Worm (Caenorhabditis elegans) whole organism, L1 larva: Measurements from ENCODE around the gene srbc-77.

Experiments used
- C04F5.9 ChIP-seq: sonication (generic microtip); optimal IDR thresholded peaks from 2 replicates; lab custom pipeline; 2016; ENCODE audit warnings: missing genetic modification characterization, missing compliant biosample characterization
- ceh-63 ChIP-seq: fragments of 200-800 bp; sonication (Bioruptor generic); optimal IDR thresholded peaks from 2 replicates; lab custom pipeline; 2018; ENCODE audit warnings: mild to moderate bottlenecking, missing genetic modification characterization, missing compliant biosample characterization
- ceh-90 ChIP-seq: sonication (generic microtip); optimal IDR thresholded peaks from 2 replicates; lab custom pipeline; 2016; ENCODE audit warnings: missing genetic modification characterization, missing compliant biosample characterization
- ces-1 ChIP-seq: fragments of 150-350 bp; optimal IDR thresholded peaks from 2 replicates; lab custom pipeline; 2014; ENCODE audit warnings: missing biosample characterization, missing genetic modification reagents, missing genetic modification characterization
- efl-1 ChIP-seq, 4 experiments: fragments of 150-350 bp; optimal IDR thresholded peaks in 3 of 4; peaks in 1 of 4; 1 replicate in 1 of 4; 2 replicates in 3 of 4; lab custom pipeline; 2014; ENCODE audit warnings: missing biosample characterization in 2 of 4, missing genetic modification characterization in 2 of 4, missing genetic modification reagents in 2 of 4
- elt-2 ChIP-seq: sonication (generic microtip); optimal IDR thresholded peaks from 2 replicates; lab custom pipeline; 2016; ENCODE audit warnings: missing genetic modification characterization, mild to moderate bottlenecking, inconsistent platforms, missing compliant biosample characterization, missing genetic modification reagents
- elt-3 ChIP-seq, 6 experiments: fragments of 150-350 bp in 1 of 6; sonication (generic microtip); optimal IDR thresholded peaks; 2 replicates each; lab custom pipeline; 2017 to 2018; ENCODE audit warnings: missing biosample characterization in 6 of 6, missing genetic modification characterization in 6 of 6, inconsistent platforms in 1 of 6
- ets-5 ChIP-seq: fragments of 200-800 bp; sonication (Bioruptor generic); IDR thresholded peaks from 2 replicates; pipeline ENCODE4 v1.3.6; 2022; ENCODE audit warnings: missing genetic modification characterization, missing compliant biosample characterization
- fkh-4 ChIP-seq: sonication (generic microtip); optimal IDR thresholded peaks from 2 replicates; lab custom pipeline; 2016; ENCODE audit warnings: missing compliant biosample characterization, missing genetic modification characterization, borderline replicate concordance
- grh-1 ChIP-seq: fragments of 200-800 bp; sonication (Bioruptor generic); IDR thresholded peaks from 2 replicates; pipeline ENCODE4 v1.3.6; 2022; ENCODE audit warnings: missing genetic modification reagents, missing genetic modification characterization, missing compliant biosample characterization
- hlh-4 ChIP-seq: sonication (generic microtip); optimal IDR thresholded peaks from 2 replicates; lab custom pipeline; 2016; ENCODE audit warnings: mild to moderate bottlenecking, missing genetic modification characterization, missing compliant biosample characterization
- lin-15B ChIP-seq: fragments of 150-350 bp; sonication (generic microtip); optimal IDR thresholded peaks from 3 replicates; lab custom pipeline; 2014; ENCODE audit warnings: missing biosample characterization, missing genetic modification characterization
- lsy-2 ChIP-seq, 2 experiments: fragments of 150-350 bp; optimal IDR thresholded peaks; 2 replicates each; lab custom pipeline; 2014; ENCODE audit warnings: missing biosample characterization in 2 of 2, missing genetic modification characterization in 2 of 2
- mep-1 ChIP-seq: fragments of 150-350 bp; optimal IDR thresholded peaks from 2 replicates; lab custom pipeline; 2014; ENCODE audit warnings: missing biosample characterization, missing genetic modification characterization
- nhr-19 ChIP-seq: fragments of 200-800 bp; sonication (Bioruptor generic); conservative IDR thresholded peaks from 2 replicates; pipeline ENCODE4 v1.3.6; 2022; ENCODE audit warnings: missing genetic modification characterization, missing compliant biosample characterization
- nhr-47 ChIP-seq: sonication (generic microtip); optimal IDR thresholded peaks from 2 replicates; lab custom pipeline; 2016; ENCODE audit warnings: mild to moderate bottlenecking, missing genetic modification characterization, moderate library complexity, missing compliant biosample characterization
- nhr-71 ChIP-seq: sonication (generic microtip); optimal IDR thresholded peaks from 2 replicates; lab custom pipeline; 2016; ENCODE audit warnings: mild to moderate bottlenecking, missing genetic modification characterization, moderate library complexity, missing compliant biosample characterization
- nhr-76 ChIP-seq: sonication (generic microtip); optimal IDR thresholded peaks from 2 replicates; lab custom pipeline; 2017; ENCODE audit warnings: missing biosample characterization, missing genetic modification characterization
- nhr-77 ChIP-seq: fragments of 150-350 bp; optimal IDR thresholded peaks from 2 replicates; lab custom pipeline; 2014; ENCODE audit warnings: missing biosample characterization, missing genetic modification characterization
- pag-3 ChIP-seq: sonication (generic microtip); optimal IDR thresholded peaks from 2 replicates; lab custom pipeline; 2017; ENCODE audit warnings: missing genetic modification characterization, mild to moderate bottlenecking, missing compliant biosample characterization, antibody characterized with exemption, borderline replicate concordance; ENCODE audit not compliant: insufficient read depth
- rnt-1 ChIP-seq: sonication (generic microtip); optimal IDR thresholded peaks from 2 replicates; lab custom pipeline; 2016; ENCODE audit warnings: mild to moderate bottlenecking, missing genetic modification characterization, moderate library complexity, missing compliant biosample characterization
- sox-4 ChIP-seq: sonication (generic microtip); optimal IDR thresholded peaks from 2 replicates; lab custom pipeline; 2016; ENCODE audit warnings: missing genetic modification characterization, missing compliant biosample characterization
- swsn-7 ChIP-seq: sonication (generic microtip); optimal IDR thresholded peaks from 2 replicates; lab custom pipeline; 2016; ENCODE audit warnings: missing genetic modification characterization, missing compliant biosample characterization
- unc-130 ChIP-seq: fragments of 150-350 bp; optimal IDR thresholded peaks from 2 replicates; lab custom pipeline; 2017; ENCODE audit warnings: missing biosample characterization, missing genetic modification characterization, inconsistent platforms
- unc-62 ChIP-seq: fragments of 150-350 bp; optimal IDR thresholded peaks from 2 replicates; lab custom pipeline; 2014; ENCODE audit warnings: missing biosample characterization, missing genetic modification reagents, missing genetic modification characterization
- zag-1 ChIP-seq: fragments of 150-350 bp; optimal IDR thresholded peaks from 2 replicates; lab custom pipeline; 2014; ENCODE audit warnings: missing biosample characterization, missing genetic modification characterization
- ztf-4 ChIP-seq: fragments of 150-350 bp; optimal IDR thresholded peaks from 2 replicates; lab custom pipeline; 2014; ENCODE audit warnings: missing biosample characterization, missing genetic modification characterization

The srbc-77 gene

DNA sequence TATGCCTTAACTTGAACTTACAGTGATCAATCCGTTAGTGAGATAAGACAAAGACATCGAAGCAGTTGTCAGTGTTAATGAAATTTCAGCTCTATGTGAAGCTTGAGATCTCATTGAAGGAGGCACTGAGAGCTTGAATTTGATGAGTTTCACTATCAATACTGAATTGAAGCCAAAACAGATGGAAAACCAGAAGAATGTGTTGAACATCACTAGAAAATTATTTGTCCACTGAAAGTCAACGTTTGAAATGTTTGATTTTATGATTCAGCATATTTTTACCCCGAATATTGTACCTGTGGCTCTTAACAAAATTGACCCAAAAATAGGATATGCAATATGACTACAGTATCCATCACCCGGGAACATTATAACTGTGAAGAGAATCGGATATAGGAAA lies 40.8 kb downstream of the srbc-77 start:
- TF ChIP-seq hlh-4 (no peak), swsn-7 (tag; lab: Kevin White, UChicago) (no peak), ets-5 (GFP tag; lab: Robert Waterston, UW) (no peak), ces-1 (GFP tag; lab: Kevin White, UChicago) (no peak), ceh-63 (no peak), unc-130 (no peak), nhr-19 (GFP tag; lab: Robert Waterston, UW) (no peak), nhr-76 (no peak), sox-4 (no peak), pag-3 (tag; lab: Kevin White, UChicago) (no peak)
- TF ChIP-seq, all 84 proteins: peak for 0

DNA sequence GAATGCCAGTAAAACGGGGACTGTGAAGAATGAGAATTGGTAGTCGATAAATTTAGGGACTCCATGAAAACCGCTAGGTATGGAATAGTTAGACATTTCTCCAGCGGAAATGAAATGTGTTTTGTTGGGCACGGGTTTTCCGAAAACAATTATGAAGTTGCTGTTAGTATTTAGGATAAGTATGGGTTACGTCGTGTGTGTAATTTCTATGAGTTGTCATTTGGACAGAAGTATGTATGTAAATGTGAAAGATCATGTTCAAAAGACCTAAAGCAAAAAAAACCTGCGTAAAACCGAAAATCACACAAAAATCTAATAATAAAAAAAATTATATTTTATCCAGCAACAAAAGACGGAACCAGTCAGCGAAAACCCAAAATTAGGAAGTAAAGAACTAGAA lies 42.5 kb downstream of the srbc-77 start, which contains the start of gene sru-23:
sru-23 (minus strand) TSS at position 101 of the 400 bp plus-strand sequence.
- TF ChIP-seq grh-1 (no peak), zag-1 (tag; lab: Kevin White, UChicago) (no peak), lin-15B (tag; lab: Kevin White, UChicago) (no peak)

DNA sequence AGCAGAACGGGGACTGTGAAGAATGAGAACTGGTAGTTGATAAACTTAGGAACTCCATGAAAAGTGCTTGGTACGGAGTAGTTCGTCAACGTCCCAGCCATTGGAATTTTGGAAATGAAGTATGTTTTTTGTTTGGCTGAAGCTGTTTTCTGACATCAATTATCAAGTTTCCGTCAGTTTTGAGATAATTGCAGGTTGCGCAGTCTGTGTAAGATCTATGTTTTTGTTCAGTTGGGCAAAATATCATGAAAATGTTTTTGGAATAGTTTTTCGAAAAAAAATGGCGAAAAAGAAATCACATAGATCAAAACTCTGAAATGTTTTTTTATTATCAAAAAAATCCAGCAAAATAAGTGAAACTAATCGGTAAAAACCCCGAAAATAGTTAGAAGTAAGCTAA lies 44.9 kb downstream of the srbc-77 start, which contains the start of gene sru-22:
sru-22 (minus strand) TSS at position 101 of the 400 bp plus-strand sequence.
- no peak for TF ChIP-seq efl-1 (optimal IDR thresholded peaks at IDR 0.05; lab: Kevin White, UChicago)
- TF ChIP-seq efl-1 (GFP tag; optimal IDR thresholded peaks at IDR 0.05 in 1 of 2; lab: Kevin White, UChicago): peak in 1 of 2 experiments; percentile 7
- TF ChIP-seq fkh-4: no peak

DNA sequence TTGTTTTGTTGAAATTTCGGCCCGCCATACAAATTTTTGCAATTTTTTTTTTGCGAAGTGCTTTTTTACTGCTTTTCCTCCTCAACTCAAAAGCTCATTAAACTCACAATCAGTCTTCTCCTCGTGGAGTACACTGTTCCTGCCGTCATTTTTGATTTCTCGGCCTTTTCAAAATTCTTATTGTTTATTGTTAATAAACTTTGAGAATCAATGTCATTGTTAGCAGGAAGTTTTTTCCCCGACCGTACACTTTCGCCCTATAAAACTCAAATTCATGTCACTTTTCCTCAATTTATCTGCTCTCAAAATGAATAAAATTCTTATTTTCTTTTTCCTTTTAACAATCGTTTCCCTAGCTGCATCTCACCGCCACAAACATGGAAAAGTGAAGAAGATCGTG lies 45.9 kb downstream of the srbc-77 start, which contains the start of gene clec-232:
clec-232 (plus strand) TSS at position 301 of the 400 bp plus-strand sequence.
- no peak for TF ChIP-seq unc-62 (GFP tag; lab: Kevin White, UChicago)
- no peak for TF ChIP-seq lsy-2 (tag; optimal IDR thresholded peaks at IDR 0.05; lab: Kevin White, UChicago)
- TF ChIP-seq rnt-1 (tag; lab: Kevin White, UChicago): no peak
- TF ChIP-seq zag-1 (tag; lab: Kevin White, UChicago): no peak
- TF ChIP-seq nhr-71 (tag; lab: Kevin White, UChicago): no peak
- TF ChIP-seq mep-1 (tag; lab: Kevin White, UChicago): no peak
- TF ChIP-seq nhr-19 (GFP tag; lab: Robert Waterston, UW): no peak
- TF ChIP-seq nhr-77 (tag; lab: Kevin White, UChicago): no peak
- TF ChIP-seq nhr-47 (tag; lab: Kevin White, UChicago): no peak
- no peak for TF ChIP-seq elt-3 (tag; optimal IDR thresholded peaks at IDR 0.05; lab: Kevin White, UChicago)
- no peak for TF ChIP-seq ztf-4 (tag; lab: Kevin White, UChicago)
- TF ChIP-seq C04F5.9 (tag; lab: Kevin White, UChicago): no peak
- TF ChIP-seq ceh-90: no peak

DNA sequence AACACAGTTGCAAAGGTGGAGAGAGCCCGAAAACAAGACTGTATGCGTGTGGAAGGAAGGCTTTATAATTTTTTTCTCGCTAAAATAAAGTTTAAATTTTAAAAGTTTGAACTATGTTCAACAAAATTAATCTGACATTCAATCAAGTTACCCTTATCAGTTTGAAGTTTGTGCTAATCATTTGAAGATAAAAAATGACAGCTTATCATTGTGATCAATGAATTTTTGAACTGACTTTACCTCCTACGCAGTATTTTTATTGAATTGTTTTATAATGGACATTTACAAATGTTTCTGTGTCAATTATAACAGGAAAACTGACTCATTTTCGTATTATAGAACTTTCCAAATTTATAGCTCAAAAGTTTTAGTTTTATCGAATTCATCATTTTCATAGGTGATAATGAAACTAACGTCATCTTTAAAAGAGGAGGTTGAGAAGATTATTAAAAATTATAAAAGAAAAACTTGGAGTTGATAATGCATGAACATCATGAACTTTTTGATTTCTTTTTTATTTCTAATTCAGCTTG lies 48.3 kb downstream of the srbc-77 start, which contains the start of gene oac-20:
oac-20 (plus strand) TSS at position 483 of the 533 bp plus-strand sequence.
- TF ChIP-seq lsy-2 (tag; optimal IDR thresholded peaks at IDR 0.05; lab: Kevin White, UChicago) (no peak), elt-2 (tag; lab: Kevin White, UChicago) (peak; percentile 84)
